Worm (Caenorhabditis elegans) whole organism, L2 larva: ENCODE data around the gene best-9.

Source experiments
- F13H6.1 ChIP-seq: sonication (generic microtip); optimal IDR thresholded peaks from 2 replicates; lab custom pipeline; 2016; ENCODE audit warnings: missing genetic modification characterization, missing compliant biosample characterization
- R02D3.7 ChIP-seq: fragments of 150-350 bp; optimal IDR thresholded peaks from 2 replicates; lab custom pipeline; 2014; ENCODE audit warnings: missing biosample characterization, missing genetic modification characterization
- ZK546.5 ChIP-seq: sonication (generic microtip); optimal IDR thresholded peaks from 2 replicates; lab custom pipeline; 2017; ENCODE audit warnings: missing biosample characterization, missing genetic modification characterization
- alr-1 ChIP-seq: fragments of 150-350 bp; optimal IDR thresholded peaks from 2 replicates; lab custom pipeline; 2014; ENCODE audit warnings: missing biosample characterization, missing genetic modification characterization
- aly-2 ChIP-seq: fragments of 150-350 bp; optimal IDR thresholded peaks from 2 replicates; lab custom pipeline; 2014; ENCODE audit warnings: missing biosample characterization, missing genetic modification characterization
- ceh-16 ChIP-seq: fragments of 150-350 bp; optimal IDR thresholded peaks from 2 replicates; lab custom pipeline; 2014; ENCODE audit warnings: missing biosample characterization, missing genetic modification characterization
- ceh-82 ChIP-seq: fragments of 150-350 bp; optimal IDR thresholded peaks from 2 replicates; lab custom pipeline; 2014; ENCODE audit warnings: missing biosample characterization, missing genetic modification characterization
- crh-2 ChIP-seq: sonication (generic microtip); optimal IDR thresholded peaks from 2 replicates; lab custom pipeline; 2017; ENCODE audit warnings: missing biosample characterization, missing genetic modification characterization
- dmd-4 ChIP-seq: sonication (generic microtip); optimal IDR thresholded peaks from 2 replicates; lab custom pipeline; 2017; ENCODE audit warnings: missing biosample characterization, missing genetic modification characterization
- elt-1 ChIP-seq: fragments of 150-350 bp; optimal IDR thresholded peaks from 2 replicates; lab custom pipeline; 2014; ENCODE audit warnings: missing biosample characterization, missing genetic modification characterization
- gmeb-1 ChIP-seq: fragments of 150-350 bp; optimal IDR thresholded peaks from 2 replicates; lab custom pipeline; 2014; ENCODE audit warnings: missing biosample characterization, missing genetic modification characterization
- lin-13 ChIP-seq: fragments of 150-350 bp; optimal IDR thresholded peaks from 2 replicates; lab custom pipeline; 2014; ENCODE audit warnings: missing biosample characterization, missing genetic modification reagents, missing genetic modification characterization
- lin-39 ChIP-seq: fragments of 150-350 bp; optimal IDR thresholded peaks from 2 replicates; lab custom pipeline; 2014; ENCODE audit warnings: missing biosample characterization, missing genetic modification reagents, missing genetic modification characterization
- lsy-2 ChIP-seq, 2 experiments: fragments of 150-350 bp in 1 of 2; sonication (generic microtip) in 1 of 2; optimal IDR thresholded peaks; 2 replicates each; lab custom pipeline; 2014 to 2017; ENCODE audit warnings: missing biosample characterization in 2 of 2, missing genetic modification characterization in 2 of 2
- mab-5 ChIP-seq: fragments of 150-350 bp; optimal IDR thresholded peaks from 2 replicates; lab custom pipeline; 2014; ENCODE audit warnings: missing biosample characterization, missing genetic modification characterization
- mbf-1 ChIP-seq: sonication (generic microtip); optimal IDR thresholded peaks from 2 replicates; lab custom pipeline; 2017; ENCODE audit warnings: missing biosample characterization, missing genetic modification characterization
- nhr-10 ChIP-seq: sonication (generic microtip); optimal IDR thresholded peaks from 2 replicates; lab custom pipeline; 2017; ENCODE audit warnings: missing biosample characterization, missing genetic modification characterization
- nhr-11 ChIP-seq: fragments of 150-350 bp; optimal IDR thresholded peaks from 2 replicates; lab custom pipeline; 2014; ENCODE audit warnings: missing biosample characterization, missing genetic modification characterization
- nhr-12 ChIP-seq: fragments of 150-350 bp; optimal IDR thresholded peaks from 2 replicates; lab custom pipeline; 2014; ENCODE audit warnings: missing biosample characterization, missing genetic modification characterization
- nhr-129 ChIP-seq: fragments of 150-350 bp; optimal IDR thresholded peaks from 2 replicates; lab custom pipeline; 2014; ENCODE audit warnings: missing biosample characterization, missing genetic modification characterization
- nhr-21 ChIP-seq: fragments of 150-350 bp; optimal IDR thresholded peaks from 2 replicates; lab custom pipeline; 2014; ENCODE audit warnings: missing biosample characterization, missing genetic modification characterization
- nhr-23 ChIP-seq: fragments of 150-350 bp; optimal IDR thresholded peaks from 2 replicates; lab custom pipeline; 2014; ENCODE audit warnings: missing biosample characterization, missing genetic modification reagents, missing genetic modification characterization
- nhr-237 ChIP-seq: fragments of 150-350 bp; optimal IDR thresholded peaks from 2 replicates; lab custom pipeline; 2014; ENCODE audit warnings: missing biosample characterization, missing genetic modification characterization
- nhr-6 ChIP-seq: fragments of 150-350 bp; optimal IDR thresholded peaks from 2 replicates; lab custom pipeline; 2014; ENCODE audit warnings: missing biosample characterization, missing genetic modification characterization
- nhr-77 ChIP-seq: fragments of 150-350 bp; optimal IDR thresholded peaks from 2 replicates; lab custom pipeline; 2014; ENCODE audit warnings: missing biosample characterization, missing genetic modification characterization
- peb-1 ChIP-seq: fragments of 150-350 bp; optimal IDR thresholded peaks from 2 replicates; lab custom pipeline; 2014; ENCODE audit warnings: missing biosample characterization, missing genetic modification characterization
- sem-4 ChIP-seq: fragments of 150-350 bp; optimal IDR thresholded peaks from 2 replicates; lab custom pipeline; 2014; ENCODE audit warnings: missing biosample characterization, missing genetic modification reagents, missing genetic modification characterization
- skn-1 ChIP-seq: sonication (generic microtip); optimal IDR thresholded peaks from 2 replicates; lab custom pipeline; 2017; ENCODE audit warnings: missing biosample characterization, missing genetic modification characterization
- sma-9 ChIP-seq, 2 experiments: fragments of 150-350 bp in 1 of 2; sonication (generic microtip) in 1 of 2; optimal IDR thresholded peaks; 2 replicates each; lab custom pipeline; 2014 to 2016; ENCODE audit warnings: missing genetic modification characterization in 2 of 2, mild to moderate bottlenecking in 1 of 2, missing biosample characterization in 1 of 2, missing compliant biosample characterization in 1 of 2, missing genetic modification reagents in 1 of 2, moderate library complexity in 1 of 2
- snpc-4 ChIP-seq: fragments of 150-350 bp; optimal IDR thresholded peaks from 2 replicates; lab custom pipeline; 2014; ENCODE audit warnings: missing biosample characterization, missing genetic modification characterization
- unc-39 ChIP-seq: fragments of 150-350 bp; optimal IDR thresholded peaks from 2 replicates; lab custom pipeline; 2014; ENCODE audit warnings: missing biosample characterization, missing genetic modification characterization
- unc-62 ChIP-seq: fragments of 150-350 bp; optimal IDR thresholded peaks from 2 replicates; lab custom pipeline; 2014; ENCODE audit warnings: missing biosample characterization, missing genetic modification reagents, missing genetic modification characterization
- zag-1 ChIP-seq: fragments of 150-350 bp; optimal IDR thresholded peaks from 2 replicates; lab custom pipeline; 2014; ENCODE audit warnings: missing biosample characterization, missing genetic modification characterization
- ztf-1 ChIP-seq: fragments of 200-800 bp; sonication (Bioruptor generic); conservative IDR thresholded peaks from 2 replicates; pipeline ENCODE4 v1.3.6; 2022; ENCODE audit warnings: missing genetic modification characterization, missing compliant biosample characterization
- ztf-11 ChIP-seq: sonication (generic microtip); optimal IDR thresholded peaks from 2 replicates; lab custom pipeline; 2017; ENCODE audit warnings: missing biosample characterization, missing genetic modification characterization
- ztf-4 ChIP-seq: fragments of 150-350 bp; optimal IDR thresholded peaks from 2 replicates; lab custom pipeline; 2014; ENCODE audit warnings: missing biosample characterization, missing genetic modification characterization

best-9 gene

DNA sequence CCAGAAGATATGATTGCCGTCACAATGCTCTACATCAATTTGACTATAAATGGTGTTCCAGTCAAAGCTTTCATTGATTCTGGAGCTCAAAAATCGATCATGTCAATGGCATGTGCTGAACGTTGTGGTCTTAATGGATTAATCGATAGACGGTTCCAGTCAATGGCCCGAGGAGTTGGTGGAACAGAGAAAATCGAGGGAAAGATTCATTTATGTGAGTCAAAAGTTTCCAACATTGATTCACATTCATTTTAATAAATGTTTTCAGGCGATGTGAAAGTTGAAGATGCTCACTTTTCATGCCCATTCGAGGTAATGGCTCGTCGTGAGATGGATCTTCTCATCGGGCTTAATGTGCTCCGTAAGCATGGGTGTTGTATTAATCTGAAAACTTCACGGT lies 36.8 kb upstream of the best-9 start:
- no peak for TF ChIP-seq aly-2 (tag; lab: Kevin White, UChicago)
- no peak for TF ChIP-seq ceh-82 (tag; lab: Kevin White, UChicago)
- no peak for TF ChIP-seq nhr-237 (tag; lab: Kevin White, UChicago)
- no peak for TF ChIP-seq gmeb-1 (tag; lab: Kevin White, UChicago)
- TF ChIP-seq sma-9 (GFP tag; optimal IDR thresholded peaks at IDR 0.05; lab: Kevin White, UChicago) = no peak
- no peak for TF ChIP-seq sma-9 (tag; optimal IDR thresholded peaks at IDR 0.05; lab: Kevin White, UChicago)
- TF ChIP-seq R02D3.7 (tag; lab: Kevin White, UChicago) = no peak
- TF ChIP-seq mab-5 (tag; lab: Kevin White, UChicago) = no peak
- TF ChIP-seq nhr-10 = no peak
- TF ChIP-seq dmd-4 (tag; lab: Kevin White, UChicago) = no peak
- TF ChIP-seq ztf-4 (tag; lab: Kevin White, UChicago) = no peak
- TF ChIP-seq nhr-129 = no peak
- no peak for TF ChIP-seq F13H6.1 (tag; lab: Kevin White, UChicago)
- TF ChIP-seq peb-1 = no peak
- TF ChIP-seq ceh-16 (tag; lab: Kevin White, UChicago) = no peak
- no peak for TF ChIP-seq lin-13 (GFP tag; lab: Kevin White, UChicago)
- TF ChIP-seq mbf-1 = no peak
- no peak for TF ChIP-seq ZK546.5 (tag; lab: Kevin White, UChicago)
- TF ChIP-seq snpc-4 (tag; lab: Kevin White, UChicago) = no peak

DNA sequence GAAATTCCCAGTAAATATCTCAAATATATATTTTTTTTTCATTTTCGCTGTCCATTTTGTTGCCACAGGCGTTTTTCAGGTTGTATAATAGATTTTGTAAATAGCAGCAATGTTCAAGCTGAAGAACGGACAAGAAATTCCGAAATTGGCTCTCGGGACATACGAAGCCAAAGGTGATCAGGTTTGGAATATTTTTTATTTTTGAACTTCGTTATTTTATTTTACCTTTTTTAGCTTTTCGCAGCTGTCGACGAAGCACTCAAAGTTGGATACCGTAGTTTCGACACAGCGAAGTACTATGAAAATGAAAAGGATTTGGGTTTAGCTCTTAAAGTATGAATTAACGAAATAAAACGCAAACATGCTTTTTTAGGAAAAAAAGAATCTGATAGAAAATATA lies 36.0 kb upstream of the best-9 start, which contains the start of gene C01G5.5:
C01G5.5 (plus strand) TSS at position 80 of the 400 bp plus-strand sequence.
- no peak for TF ChIP-seq nhr-10
- TF ChIP-seq mbf-1 = no peak
- no peak for TF ChIP-seq unc-39 (tag; lab: Kevin White, UChicago)
- no peak for TF ChIP-seq dmd-4 (tag; lab: Kevin White, UChicago)
- no peak for TF ChIP-seq R02D3.7 (tag; lab: Kevin White, UChicago)
- no peak for TF ChIP-seq ceh-16 (tag; lab: Kevin White, UChicago)
- no peak for TF ChIP-seq nhr-23 (tag; lab: Kevin White, UChicago)
- TF ChIP-seq nhr-77 (tag; lab: Kevin White, UChicago) = no peak
- no peak for TF ChIP-seq ZK546.5 (tag; lab: Kevin White, UChicago)
- no peak for TF ChIP-seq nhr-12 (tag; lab: Kevin White, UChicago)
- no peak for TF ChIP-seq elt-1 (tag; lab: Kevin White, UChicago)
- no peak for TF ChIP-seq crh-2 (tag; lab: Kevin White, UChicago)
- no peak for TF ChIP-seq sem-4 (tag; lab: Kevin White, UChicago)
- TF ChIP-seq mab-5 (tag; lab: Kevin White, UChicago) = no peak
- no peak for TF ChIP-seq gmeb-1 (tag; lab: Kevin White, UChicago)
- TF ChIP-seq skn-1 (tag; lab: Kevin White, UChicago) = no peak

DNA sequence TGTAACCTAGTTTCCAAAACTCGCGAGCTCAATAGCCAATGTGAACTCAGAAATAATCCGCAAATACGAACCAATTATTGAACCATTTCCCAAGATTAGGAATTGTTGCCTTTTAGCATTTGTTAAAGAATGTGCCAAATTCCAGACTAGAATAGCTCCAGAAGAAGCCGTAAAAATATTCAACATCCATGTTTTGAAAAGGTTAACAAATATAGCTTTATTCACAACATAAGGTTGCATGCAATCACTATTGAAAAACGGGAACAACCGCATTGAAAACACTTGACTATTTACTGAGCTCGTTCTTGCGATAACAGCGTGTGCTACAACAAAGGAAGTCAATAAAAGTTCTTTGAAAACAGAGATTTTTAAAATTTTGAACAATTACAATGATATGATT lies 34.0 kb upstream of the best-9 start:
- TF ChIP-seq ztf-11 (tag; lab: Kevin White, UChicago) (no peak), snpc-4 (tag; lab: Kevin White, UChicago) (no peak), crh-2 (tag; lab: Kevin White, UChicago) (no peak), mab-5 (tag; lab: Kevin White, UChicago) (no peak), lin-39 (tag; lab: Kevin White, UChicago) (no peak), elt-1 (tag; lab: Kevin White, UChicago) (no peak), zag-1 (no peak), ztf-4 (tag; lab: Kevin White, UChicago) (no peak), nhr-11 (no peak), nhr-237 (tag; lab: Kevin White, UChicago) (no peak), sma-9 (GFP tag; optimal IDR thresholded peaks at IDR 0.05; lab: Kevin White, UChicago) (no peak), sma-9 (tag; optimal IDR thresholded peaks at IDR 0.05; lab: Kevin White, UChicago) (no peak), alr-1 (tag; lab: Kevin White, UChicago) (no peak), ZK546.5 (tag; lab: Kevin White, UChicago) (no peak), ceh-82 (tag; lab: Kevin White, UChicago) (no peak), nhr-6 (tag; lab: Kevin White, UChicago) (no peak), nhr-129 (no peak), nhr-21 (tag; lab: Kevin White, UChicago) (no peak), ztf-1 (GFP tag; lab: Robert Waterston, UW) (no peak), unc-62 (GFP tag; lab: Kevin White, UChicago) (no peak), gmeb-1 (tag; lab: Kevin White, UChicago) (no peak)

DNA sequence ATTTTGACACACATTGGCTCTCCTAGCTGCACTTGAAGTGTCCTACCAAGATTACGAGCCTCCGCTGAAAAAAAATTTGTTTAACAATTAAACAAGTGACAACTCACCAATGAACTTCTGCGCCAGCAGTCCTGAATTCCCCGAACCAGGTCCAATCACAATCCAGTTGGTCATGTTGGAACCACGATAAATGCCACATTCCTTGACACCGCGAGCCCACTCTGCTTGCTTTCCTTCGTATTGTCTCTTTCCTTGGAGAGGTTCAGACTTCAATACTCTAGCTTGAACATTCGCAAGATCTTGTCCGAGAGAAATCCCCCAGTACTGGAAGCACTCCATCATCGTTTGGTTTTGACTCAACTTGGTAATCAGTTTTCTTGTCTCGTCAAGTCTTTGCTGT lies 32.3 kb upstream of the best-9 start:
- TF ChIP-seq lin-13 (GFP tag; lab: Kevin White, UChicago) (no peak), lsy-2 (tag; optimal IDR thresholded peaks at IDR 0.05; lab: Kevin White, UChicago) (no peak), nhr-10 (no peak)
